Worm (Caenorhabditis elegans): ENCODE data around the gene C55B6.7.

ce11 chrX:7204175-7204574 lies 12.4 kb upstream of the C55B6.7 start:
- TF ChIP-seq lin-13 (GFP tag; optimal IDR thresholded peaks at IDR 0.05) (no peak), elt-3 (tag; optimal IDR thresholded peaks at IDR 0.05) (no peak), nhr-237 (tag; optimal IDR thresholded peaks at IDR 0.05) (no peak), snpc-4 (tag; optimal IDR thresholded peaks at IDR 0.05) (no peak)
